Worm (Caenorhabditis elegans): ENCODE data around the gene Y75B7B.2.

The Y75B7B.2 gene

ce11 chrV:1263939-1264823, 11.6 kb downstream of the Y75B7B.2 start, which contains the start of the genes rab-1 and C39F7.5 (continued):
- peak; percentile 46 for TF ChIP-seq nhr-47 (tag; optimal IDR thresholded peaks at IDR 0.05)
- no peak for TF ChIP-seq hpl-2 (GFP tag; optimal IDR thresholded peaks at IDR 0.05)
- TF ChIP-seq lin-15B (tag; optimal IDR thresholded peaks at IDR 0.05) = peak; percentile 72
- peak; percentile 5 for TF ChIP-seq lir-3 (tag; optimal IDR thresholded peaks at IDR 0.05; ENCODE audit: poor library complexity)
- TF ChIP-seq nhr-11 (tag; optimal IDR thresholded peaks at IDR 0.05) = peak; percentile 56
- no peak for TF ChIP-seq pax-3 (tag; optimal IDR thresholded peaks at IDR 0.05)
- peak; percentile 39 to 46 for TF ChIP-seq efl-1 (optimal IDR thresholded peaks at IDR 0.05)
- TF ChIP-seq efl-1 (GFP tag; optimal IDR thresholded peaks at IDR 0.05 in 1 of 2) = peak; percentile 61
- TF ChIP-seq ztf-11 (tag; optimal IDR thresholded peaks at IDR 0.05) = no peak
- no peak for TF ChIP-seq lin-39 (tag; optimal IDR thresholded peaks at IDR 0.05)
- TF ChIP-seq nhr-85 (tag) = peak; percentile 78
- peak; percentile 27 for TF ChIP-seq dsc-1 (tag; optimal IDR thresholded peaks at IDR 0.05)
- TF ChIP-seq unc-30 (tag; optimal IDR thresholded peaks at IDR 0.05) = no peak
- no peak for TF ChIP-seq C04F5.9 (tag; optimal IDR thresholded peaks at IDR 0.05)
- peak; percentile 73 for TF ChIP-seq mep-1 (tag; optimal IDR thresholded peaks at IDR 0.05)
- no peak for TF ChIP-seq efl-3 (GFP tag; optimal IDR thresholded peaks at IDR 0.05)
- TF ChIP-seq Y116A8C.19 (tag; optimal IDR thresholded peaks at IDR 0.05; ENCODE audit: borderline replicate concordance) = no peak
- TF ChIP-seq fos-1 (tag; optimal IDR thresholded peaks at IDR 0.05) = peak; percentile 14
- no peak for TF ChIP-seq nhr-28 (tag; optimal IDR thresholded peaks at IDR 0.05)
- TF ChIP-seq tbx-2 (tag; optimal IDR thresholded peaks at IDR 0.05) = peak; percentile 31
- TF ChIP-seq sox-4 (tag; optimal IDR thresholded peaks at IDR 0.05) = no peak
- TF ChIP-seq zag-1 (tag; optimal IDR thresholded peaks at IDR 0.05) = no peak
- TF ChIP-seq lin-35 (GFP tag; optimal IDR thresholded peaks at IDR 0.05) = peak; percentile 65 to 71
- no peak for TF ChIP-seq nhr-76 (tag; optimal IDR thresholded peaks at IDR 0.05)
- TF ChIP-seq ces-1 (GFP tag; optimal IDR thresholded peaks at IDR 0.05) = no peak
- TF ChIP-seq mdl-1 (tag; optimal IDR thresholded peaks at IDR 0.05) = peak in 1 of 2 experiments; percentile 67
- peak; percentile 61 to 71 for TF ChIP-seq lsy-2 (tag; optimal IDR thresholded peaks at IDR 0.05)
- TF ChIP-seq nhr-20 (tag; optimal IDR thresholded peaks at IDR 0.05) = peak; percentile 50
- TF ChIP-seq nhr-77 (tag; optimal IDR thresholded peaks at IDR 0.05) = no peak
- no peak for TF ChIP-seq unc-62 (GFP tag; optimal IDR thresholded peaks at IDR 0.05)
- TF ChIP-seq lin-13 (GFP tag; optimal IDR thresholded peaks at IDR 0.05) = peak; percentile 23
- TF ChIP-seq nhr-12 (tag; optimal IDR thresholded peaks at IDR 0.05) = no peak
- peak; percentile 43 for TF ChIP-seq nhr-19 (GFP tag; conservative IDR thresholded peaks at IDR 0.05)
- peak; percentile 51 for TF ChIP-seq blmp-1 (tag; optimal IDR thresholded peaks at IDR 0.05)
- TF ChIP-seq lin-14 (GFP tag; optimal IDR thresholded peaks at IDR 0.05) = peak; percentile 96
- no peak for TF ChIP-seq mab-9 (GFP tag; IDR thresholded peaks at IDR 0.05)
- peak; percentile 9 to 65 (median 31) for TF ChIP-seq ceh-82 (tag; optimal IDR thresholded peaks at IDR 0.05)
- peak; percentile 63 for TF ChIP-seq snu-23 (GFP tag; optimal IDR thresholded peaks at IDR 0.05)
- no peak for TF ChIP-seq egl-27 (tag; optimal IDR thresholded peaks at IDR 0.05)
- TF ChIP-seq nhr-71 (tag; optimal IDR thresholded peaks at IDR 0.05) = peak; percentile 70
- TF ChIP-seq skn-1 (tag; optimal IDR thresholded peaks at IDR 0.05) = peak; percentile 52
- no peak for TF ChIP-seq hlh-17 (GFP tag; optimal IDR thresholded peaks at IDR 0.05; ENCODE audit: borderline replicate concordance)
- TF ChIP-seq swsn-7 (tag; optimal IDR thresholded peaks at IDR 0.05) = peak; percentile 46
- TF ChIP-seq C34B4.2 (tag; optimal IDR thresholded peaks at IDR 0.05) = no peak
- peak in 1 of 6 experiments; percentile 15 for TF ChIP-seq elt-3 (tag; optimal IDR thresholded peaks at IDR 0.05)
- peak; percentile 45 for TF ChIP-seq F16B12.6 (tag; optimal IDR thresholded peaks at IDR 0.05)
- TF ChIP-seq tlp-1 (tag; optimal IDR thresholded peaks at IDR 0.05) = no peak
- TF ChIP-seq ama-1 (optimal IDR thresholded peaks at IDR 0.05) = no peak
- peak; percentile 6 for TF ChIP-seq ztf-4 (tag; optimal IDR thresholded peaks at IDR 0.05)
- no peak for TF ChIP-seq fkh-10 (GFP tag; optimal IDR thresholded peaks at IDR 0.05)
- no peak for TF ChIP-seq irx-1 (tag; optimal IDR thresholded peaks at IDR 0.05)
- no peak for TF ChIP-seq hlh-4 (tag; optimal IDR thresholded peaks at IDR 0.05)

Data from whole organism, L1 larva.